Worm (Caenorhabditis elegans) whole organism, L3 larva: Measurements from ENCODE around the gene Y116A8C.27.
A peak's percentile ranks its signal among the peaks of the same experiment; 100 is the strongest.

Experiments
- R02D3.7 ChIP-seq: fragments of 150-350 bp; optimal IDR thresholded peaks from 2 replicates; lab custom pipeline; 2014; ENCODE audit warnings: missing biosample characterization, missing genetic modification characterization
- ZK546.5 ChIP-seq: sonication (generic microtip); optimal IDR thresholded peaks from 2 replicates; lab custom pipeline; 2017; ENCODE audit warnings: missing biosample characterization, missing genetic modification characterization
- aly-2 ChIP-seq: fragments of 150-350 bp; optimal IDR thresholded peaks from 2 replicates; lab custom pipeline; 2014; ENCODE audit warnings: missing biosample characterization, missing genetic modification characterization
- ama-1 ChIP-seq: fragments of 150-350 bp; optimal IDR thresholded peaks from 2 replicates; lab custom pipeline; 2018
- ceh-16 ChIP-seq: sonication (generic microtip); optimal IDR thresholded peaks from 2 replicates; lab custom pipeline; 2017; ENCODE audit warnings: missing biosample characterization, missing genetic modification characterization
- ceh-28 ChIP-seq: fragments of 150-350 bp; optimal IDR thresholded peaks from 2 replicates; lab custom pipeline; 2014; ENCODE audit warnings: missing biosample characterization, missing genetic modification reagents, missing genetic modification characterization
- ceh-82 ChIP-seq: fragments of 150-350 bp; optimal IDR thresholded peaks from 2 replicates; lab custom pipeline; 2014; ENCODE audit warnings: missing biosample characterization, missing genetic modification characterization
- ceh-9 ChIP-seq: sonication (generic microtip); optimal IDR thresholded peaks from 2 replicates; lab custom pipeline; 2018; ENCODE audit warnings: missing biosample characterization, missing genetic modification characterization
- daf-12 ChIP-seq: fragments of 150-350 bp; optimal IDR thresholded peaks from 2 replicates; lab custom pipeline; 2014; ENCODE audit warnings: missing biosample characterization, missing genetic modification reagents, missing genetic modification characterization
- egl-27 ChIP-seq: sonication (generic microtip); optimal IDR thresholded peaks from 4 replicates; lab custom pipeline; 2017; ENCODE audit warnings: missing biosample characterization, missing genetic modification reagents, missing genetic modification characterization
- egl-5 ChIP-seq: fragments of 150-350 bp; optimal IDR thresholded peaks from 2 replicates; lab custom pipeline; 2017; ENCODE audit warnings: missing biosample characterization, missing genetic modification reagents, missing genetic modification characterization, inconsistent platforms
- elt-1 ChIP-seq: fragments of 150-350 bp; optimal IDR thresholded peaks from 2 replicates; lab custom pipeline; 2014; ENCODE audit warnings: missing biosample characterization, missing genetic modification characterization
- elt-2 ChIP-seq: sonication (generic microtip); optimal IDR thresholded peaks from 2 replicates; lab custom pipeline; 2016; ENCODE audit warnings: missing genetic modification reagents, mild to moderate bottlenecking, missing genetic modification characterization, missing compliant biosample characterization
- elt-3 ChIP-seq, 3 experiments: fragments of 150-350 bp in 1 of 3; sonication (generic microtip) in 2 of 3; optimal IDR thresholded peaks; 2 replicates in 2 of 3; 4 replicates in 1 of 3; lab custom pipeline; 2014 to 2017; ENCODE audit warnings: missing biosample characterization in 3 of 3, missing genetic modification characterization in 3 of 3
- eor-1 ChIP-seq, 2 experiments: fragments of 150-350 bp; optimal IDR thresholded peaks; 2 replicates each; lab custom pipeline; 2014 to 2018; ENCODE audit warnings: missing biosample characterization in 2 of 2, missing genetic modification characterization in 2 of 2
- fkh-10 ChIP-seq: sonication (generic microtip); optimal IDR thresholded peaks from 2 replicates; lab custom pipeline; 2017; ENCODE audit warnings: missing biosample characterization, missing genetic modification reagents, missing genetic modification characterization
- fkh-2 ChIP-seq: fragments of 150-350 bp; optimal IDR thresholded peaks from 2 replicates; lab custom pipeline; 2014; ENCODE audit warnings: missing biosample characterization, missing genetic modification reagents, missing genetic modification characterization
- fos-1 ChIP-seq: fragments of 150-350 bp; optimal IDR thresholded peaks from 2 replicates; lab custom pipeline; 2014; ENCODE audit warnings: missing biosample characterization, missing genetic modification characterization
- hmg-11 ChIP-seq: sonication (generic microtip); optimal IDR thresholded peaks from 2 replicates; lab custom pipeline; 2016; ENCODE audit warnings: missing genetic modification characterization, missing compliant biosample characterization
- jun-1 ChIP-seq: fragments of 150-350 bp; optimal IDR thresholded peaks from 2 replicates; lab custom pipeline; 2014; ENCODE audit warnings: missing biosample characterization, missing genetic modification reagents, missing genetic modification characterization
- lin-15B ChIP-seq: fragments of 150-350 bp; optimal IDR thresholded peaks from 2 replicates; lab custom pipeline; 2014; ENCODE audit warnings: missing biosample characterization, missing genetic modification characterization
- lin-39 ChIP-seq: fragments of 150-350 bp; optimal IDR thresholded peaks from 2 replicates; lab custom pipeline; 2018; ENCODE audit warnings: missing biosample characterization, missing genetic modification reagents, missing genetic modification characterization
- lsy-12 ChIP-seq: sonication (generic microtip); optimal IDR thresholded peaks from 2 replicates; lab custom pipeline; 2016; ENCODE audit warnings: mild to moderate bottlenecking, missing genetic modification characterization, missing compliant biosample characterization
- mdl-1 ChIP-seq: fragments of 150-350 bp; optimal IDR thresholded peaks from 2 replicates; lab custom pipeline; 2014; ENCODE audit warnings: missing biosample characterization, missing genetic modification characterization
- mml-1 ChIP-seq: fragments of 150-350 bp; sonication (generic microtip); optimal IDR thresholded peaks from 3 replicates; lab custom pipeline; 2014; ENCODE audit warnings: missing biosample characterization, missing genetic modification characterization
- nfya-1 ChIP-seq: sonication (generic microtip); optimal IDR thresholded peaks from 2 replicates; lab custom pipeline; 2017; ENCODE audit warnings: missing genetic modification characterization, mild to moderate bottlenecking, missing compliant biosample characterization, antibody characterized with exemption, moderate library complexity; ENCODE audit not compliant: insufficient read depth
- nhr-11 ChIP-seq: fragments of 150-350 bp; optimal IDR thresholded peaks from 2 replicates; lab custom pipeline; 2014; ENCODE audit warnings: missing biosample characterization, missing genetic modification characterization
- nhr-12 ChIP-seq: fragments of 150-350 bp; optimal IDR thresholded peaks from 2 replicates; lab custom pipeline; 2014; ENCODE audit warnings: missing biosample characterization, missing genetic modification characterization
- nhr-23 ChIP-seq: fragments of 150-350 bp; optimal IDR thresholded peaks from 2 replicates; lab custom pipeline; 2014; ENCODE audit warnings: missing biosample characterization, missing genetic modification reagents, missing genetic modification characterization
- nhr-237 ChIP-seq: fragments of 150-350 bp; optimal IDR thresholded peaks from 2 replicates; lab custom pipeline; 2014; ENCODE audit warnings: missing biosample characterization, missing genetic modification characterization
- nhr-25 ChIP-seq: sonication (generic microtip); optimal IDR thresholded peaks from 2 replicates; lab custom pipeline; 2017; ENCODE audit warnings: missing biosample characterization, missing genetic modification characterization
- nhr-28 ChIP-seq: fragments of 150-350 bp; optimal IDR thresholded peaks from 2 replicates; lab custom pipeline; 2014; ENCODE audit warnings: missing biosample characterization, missing genetic modification characterization
- nhr-43 ChIP-seq: sonication (generic microtip); optimal IDR thresholded peaks from 2 replicates; lab custom pipeline; 2016; ENCODE audit warnings: mild to moderate bottlenecking, missing genetic modification characterization, missing compliant biosample characterization; ENCODE audit not compliant: poor library complexity, severe bottlenecking
- nhr-67 ChIP-seq: fragments of 150-350 bp; optimal IDR thresholded peaks from 2 replicates; lab custom pipeline; 2014; ENCODE audit warnings: missing biosample characterization, missing genetic modification characterization
- nhr-76 ChIP-seq: fragments of 150-350 bp; sonication (generic microtip); optimal IDR thresholded peaks from 5 replicates; lab custom pipeline; 2014; ENCODE audit warnings: missing biosample characterization, missing genetic modification characterization
- nhr-77 ChIP-seq: fragments of 150-350 bp; optimal IDR thresholded peaks from 2 replicates; lab custom pipeline; 2014; ENCODE audit warnings: missing biosample characterization, missing genetic modification characterization
- pha-4 ChIP-seq: fragments of 150-350 bp; optimal IDR thresholded peaks from 2 replicates; lab custom pipeline; 2014; ENCODE audit warnings: missing biosample characterization, missing genetic modification reagents, missing genetic modification characterization
- pqm-1 ChIP-seq: fragments of 150-350 bp; optimal IDR thresholded peaks from 2 replicates; lab custom pipeline; 2017; ENCODE audit warnings: missing biosample characterization, missing genetic modification characterization, inconsistent platforms
- sea-2 ChIP-seq: fragments of 150-350 bp; sonication (generic microtip); optimal IDR thresholded peaks from 4 replicates; lab custom pipeline; 2014; ENCODE audit warnings: missing biosample characterization, missing genetic modification reagents, missing genetic modification characterization
- skn-1 ChIP-seq: fragments of 150-350 bp; optimal IDR thresholded peaks from 2 replicates; lab custom pipeline; 2014; ENCODE audit warnings: missing biosample characterization, missing genetic modification characterization
- snpc-4 ChIP-seq: fragments of 150-350 bp; optimal IDR thresholded peaks from 2 replicates; lab custom pipeline; 2014; ENCODE audit warnings: missing biosample characterization, missing genetic modification characterization
- tbx-2 ChIP-seq: sonication (generic microtip); optimal IDR thresholded peaks from 2 replicates; lab custom pipeline; 2016; ENCODE audit warnings: mild to moderate bottlenecking, missing genetic modification characterization, missing compliant biosample characterization
- unc-39 ChIP-seq: sonication (generic microtip); optimal IDR thresholded peaks from 4 replicates; lab custom pipeline; 2017; ENCODE audit warnings: missing biosample characterization, missing genetic modification characterization
- unc-62 ChIP-seq: fragments of 150-350 bp; sonication (generic microtip); optimal IDR thresholded peaks from 4 replicates; lab custom pipeline; 2014; ENCODE audit warnings: missing biosample characterization, missing genetic modification reagents, missing genetic modification characterization
- zag-1 ChIP-seq: fragments of 150-350 bp; optimal IDR thresholded peaks from 2 replicates; lab custom pipeline; 2014; ENCODE audit warnings: missing biosample characterization, missing genetic modification characterization
- ztf-11 ChIP-seq: fragments of 150-350 bp; optimal IDR thresholded peaks from 2 replicates; lab custom pipeline; 2014; ENCODE audit warnings: missing biosample characterization, missing genetic modification characterization
- ztf-4 ChIP-seq: fragments of 150-350 bp; optimal IDR thresholded peaks from 2 replicates; lab custom pipeline; 2014; ENCODE audit warnings: missing biosample characterization, missing genetic modification characterization

Y116A8C.27 gene

DNA sequence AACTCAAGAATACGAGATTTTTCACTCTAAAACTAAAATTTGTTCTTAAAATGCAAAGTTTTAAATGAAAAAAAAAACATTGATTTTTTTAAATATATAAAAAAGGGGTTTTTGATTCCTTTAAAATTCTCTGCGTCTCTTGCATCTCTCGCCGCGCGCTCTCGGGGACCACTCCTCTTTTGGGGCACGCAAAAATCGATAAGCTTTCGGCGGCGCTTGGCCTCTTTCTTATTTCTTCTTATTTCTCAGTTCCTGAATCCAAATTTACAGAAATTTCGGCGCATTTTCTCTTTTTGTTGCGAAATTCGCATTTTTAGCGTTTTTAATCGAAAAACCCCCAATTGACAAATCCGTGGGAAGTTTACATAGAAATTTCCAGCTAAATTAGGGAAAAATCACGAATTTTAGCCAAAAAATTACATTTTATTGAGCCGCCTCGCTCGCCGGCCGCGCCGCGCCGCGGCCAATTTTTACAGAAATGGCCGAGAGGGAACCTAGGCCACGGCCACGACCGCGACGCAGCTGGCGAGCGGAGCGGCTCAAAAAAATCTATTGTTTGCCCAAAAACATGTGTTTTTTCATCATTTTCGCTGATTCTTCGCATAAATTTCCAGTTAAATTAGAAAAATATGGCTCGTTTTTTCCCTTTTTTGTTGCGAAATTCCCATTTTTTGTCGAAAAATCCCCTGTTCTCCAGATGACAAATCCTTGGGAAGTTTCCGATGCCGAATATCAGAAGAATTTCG, 23.1 kb upstream of the Y116A8C.27 start, which contains the start of gene itsn-1:
Gene itsn-1, plus strand, starts transcription at position 696 of the 746 bp plus-strand sequence.
- TF ChIP-seq hmg-11 (tag; lab: Kevin White, UChicago) = peak; percentile 22
- TF ChIP-seq nhr-76 (tag; lab: Kevin White, UChicago) = no peak
- no peak for TF ChIP-seq fkh-2 (tag; lab: Kevin White, UChicago)
- TF ChIP-seq nhr-67 (tag; lab: Kevin White, UChicago) = no peak
- peak; percentile 19 for TF ChIP-seq ama-1

DNA sequence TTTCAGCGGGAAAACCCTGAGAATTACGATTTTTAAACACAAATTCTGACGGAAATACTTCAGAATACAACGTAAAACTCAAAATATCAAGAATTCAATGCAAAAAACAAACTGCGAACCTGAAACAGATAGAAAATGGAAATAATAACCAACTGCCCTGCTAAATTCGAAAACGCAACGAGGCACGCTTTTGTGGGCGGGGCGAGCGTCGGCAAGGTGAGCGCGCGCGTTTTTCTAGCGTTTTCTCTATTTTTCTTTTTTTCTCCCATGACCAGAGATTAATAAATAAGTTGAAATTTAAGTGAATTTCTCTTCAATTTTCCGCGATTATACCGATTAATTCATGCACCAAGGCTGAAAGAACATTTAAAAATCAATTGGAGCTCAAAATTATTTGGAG, 22.5 kb upstream of the Y116A8C.27 start, which contains the start of gene uaf-2:
Gene uaf-2, minus strand, starts transcription at position 183 of the 400 bp plus-strand sequence.
- TF ChIP-seq egl-27 (tag; lab: Kevin White, UChicago) (no peak), hmg-11 (tag; lab: Kevin White, UChicago) (peak; percentile 80), fos-1 (tag; lab: Kevin White, UChicago) (no peak), lin-15B (tag; lab: Kevin White, UChicago) (peak; percentile 3), unc-62 (no peak), pqm-1 (tag; lab: Kevin White, UChicago) (no peak), mml-1 (tag; lab: Kevin White, UChicago) (no peak), nhr-28 (tag; lab: Kevin White, UChicago) (no peak), nhr-76 (tag; lab: Kevin White, UChicago) (no peak), nhr-23 (tag; lab: Kevin White, UChicago) (peak; percentile 52), ceh-82 (tag; lab: Kevin White, UChicago) (no peak), R02D3.7 (tag; lab: Kevin White, UChicago) (no peak), zag-1 (tag; lab: Kevin White, UChicago) (no peak), elt-1 (tag; lab: Kevin White, UChicago) (no peak), eor-1 (tag; optimal IDR thresholded peaks at IDR 0.05; lab: Kevin White, UChicago) (no peak), nfya-1 (tag; lab: Kevin White, UChicago) (peak; percentile 56), nhr-77 (no peak), pha-4 (tag; lab: Kevin White, UChicago) (peak; percentile 61), ceh-9 (tag; lab: Kevin White, UChicago) (no peak), skn-1 (no peak), ceh-28 (tag; lab: Kevin White, UChicago) (no peak), unc-39 (tag; lab: Kevin White, UChicago) (no peak), mdl-1 (tag; lab: Kevin White, UChicago) (no peak), jun-1 (no peak), nhr-237 (tag; lab: Kevin White, UChicago) (no peak), fkh-2 (tag; lab: Kevin White, UChicago) (no peak), elt-2 (tag; lab: Kevin White, UChicago) (peak; percentile 1), ZK546.5 (tag; lab: Kevin White, UChicago) (no peak), ztf-4 (no peak), tbx-2 (no peak), daf-12 (tag; lab: Kevin White, UChicago) (no peak), aly-2 (tag; lab: Kevin White, UChicago) (no peak), snpc-4 (tag; lab: Kevin White, UChicago) (no peak), lin-39 (tag; lab: Kevin White, UChicago) (peak; percentile 32), nhr-12 (tag; lab: Kevin White, UChicago) (no peak), sea-2 (GFP tag; lab: Kevin White, UChicago) (no peak), nhr-67 (tag; lab: Kevin White, UChicago) (no peak), egl-5 (tag; lab: Kevin White, UChicago) (no peak), ztf-11 (tag; lab: Kevin White, UChicago) (no peak), ama-1 (no peak), nhr-43 (peak; percentile 47), lsy-12 (tag; lab: Kevin White, UChicago) (no peak), ceh-16 (tag; lab: Kevin White, UChicago) (no peak), fkh-10 (GFP tag; lab: Kevin White, UChicago) (no peak), nhr-25 (no peak), elt-3 (tag; optimal IDR thresholded peaks at IDR 0.05; lab: Kevin White, UChicago) (no peak), nhr-11 (tag; lab: Kevin White, UChicago) (no peak)
